Fruit fly (Drosophila melanogaster) whole organism, embryonic: Measurements from ENCODE around the gene CG16723.

Experiments
- CG12104 ChIP-seq: fragments of 200-800 bp; sonication (Bioruptor generic); optimal IDR thresholded peaks from 3 replicates; lab custom pipeline; 2016; ENCODE audit warnings: missing biosample characterization, missing genetic modification characterization
- CG16813 ChIP-seq: fragments of 200-800 bp; sonication (Bioruptor generic); IDR thresholded peaks from 3 replicates; pipeline ENCODE4 v1.3.6; 2022; ENCODE audit warnings: missing biosample characterization, missing genetic modification characterization; ENCODE audit not compliant: partially characterized antibody
- CG1832 ChIP-seq: fragments of 200-800 bp; sonication (Bioruptor generic); optimal IDR thresholded peaks from 2 replicates; lab custom pipeline; 2017; ENCODE audit warnings: missing biosample characterization, mild to moderate bottlenecking, missing genetic modification characterization, inconsistent platforms
- CG8388 ChIP-seq: fragments of 200-800 bp; sonication (Bioruptor generic); optimal IDR thresholded peaks from 2 replicates; lab custom pipeline; 2019; ENCODE audit warnings: missing biosample characterization, mild to moderate bottlenecking, missing genetic modification characterization, moderate library complexity
- Fer1 ChIP-seq: fragments of 200-800 bp; sonication (Bioruptor generic); optimal IDR thresholded peaks from 2 replicates; lab custom pipeline; 2017; ENCODE audit warnings: missing biosample characterization, mild to moderate bottlenecking, missing genetic modification characterization
- GATAe ChIP-seq: fragments of 200-800 bp; sonication (Bioruptor generic); conservative IDR thresholded peaks from 2 replicates; pipeline ENCODE4 v1.3.6; 2022; ENCODE audit warnings: missing biosample characterization, missing genetic modification characterization
- MBD-R2 ChIP-seq: fragments of 200-800 bp; sonication (Bioruptor generic); IDR thresholded peaks from 2 replicates; pipeline ENCODE4 v1.3.6; 2022; ENCODE audit warnings: missing biosample characterization, missing genetic modification characterization
- Sin3A ChIP-seq: fragments of >200 bp; optimal IDR thresholded peaks from 2 replicates; lab custom pipeline; 2018
- fd3F ChIP-seq: fragments of 200-800 bp; sonication (Bioruptor generic); optimal IDR thresholded peaks from 2 replicates; lab custom pipeline; 2018; ENCODE audit warnings: missing biosample characterization, mild to moderate bottlenecking, missing genetic modification characterization, moderate library complexity
- fu2 ChIP-seq: fragments of 200-800 bp; sonication (Bioruptor generic); optimal IDR thresholded peaks from 2 replicates; lab custom pipeline; 2016; ENCODE audit warnings: missing biosample characterization, missing genetic modification characterization
- psq ChIP-seq: fragments of 200-800 bp; sonication (Bioruptor generic); optimal IDR thresholded peaks from 2 replicates; lab custom pipeline; 2017; ENCODE audit warnings: missing biosample characterization, missing genetic modification characterization
- sd ChIP-seq: fragments of 200-800 bp; sonication (Bioruptor generic); optimal IDR thresholded peaks from 3 replicates; lab custom pipeline; 2018; ENCODE audit warnings: missing biosample characterization, mild to moderate bottlenecking, missing genetic modification characterization, moderate library complexity

dm6 chr3R:23601346-23601817 lies 5.3 kb upstream of the CG16723 start:
- TF ChIP-seq fd3F (GFP tag; lab: Kevin White, UChicago): no peak
- TF ChIP-seq CG16813 (GFP tag; lab: Robert Waterston, UW): peak; percentile 67
- TF ChIP-seq psq (GFP tag; lab: Kevin White, UChicago): no peak
- TF ChIP-seq sd: no peak
- no peak for TF ChIP-seq CG12104 (GFP tag; lab: Kevin White, UChicago)
- TF ChIP-seq CG8388: no peak
- TF ChIP-seq GATAe (GFP tag; lab: Robert Waterston, UW): no peak
- TF ChIP-seq Fer1 (GFP tag; lab: Kevin White, UChicago): peak; percentile 52
- 0 out of 2 replicates have a peak, but pooled peaks have one; percentile 7 for TF ChIP-seq MBD-R2 (GFP tag; lab: Robert Waterston, UW)
- no peak for TF ChIP-seq Sin3A
- no peak for TF ChIP-seq fu2 (GFP tag; lab: Kevin White, UChicago)
- TF ChIP-seq CG1832 (GFP tag; lab: Kevin White, UChicago): peak; percentile 34
